Worm (Caenorhabditis elegans) whole organism, late embryonic: ENCODE data around the gene bnc-1.

Experiments used
- C38D4.7 ChIP-seq: fragments of 200-800 bp; sonication (Bioruptor generic); optimal IDR thresholded peaks from 2 replicates; lab custom pipeline; 2018; ENCODE audit warnings: mild to moderate bottlenecking, missing genetic modification characterization, moderate library complexity, missing compliant biosample characterization
- F13H6.1 ChIP-seq: sonication (generic microtip); optimal IDR thresholded peaks from 2 replicates; lab custom pipeline; 2016; ENCODE audit warnings: missing genetic modification characterization, missing compliant biosample characterization
- K02D7.2 ChIP-seq: sonication (generic microtip); optimal IDR thresholded peaks from 2 replicates; lab custom pipeline; 2017; ENCODE audit warnings: mild to moderate bottlenecking, missing genetic modification characterization, missing compliant biosample characterization
- K09A11.1 ChIP-seq: sonication (generic microtip); optimal IDR thresholded peaks from 2 replicates; lab custom pipeline; 2017; ENCODE audit warnings: antibody characterized with exemption, mild to moderate bottlenecking, missing genetic modification characterization, missing compliant biosample characterization; ENCODE audit not compliant: insufficient read depth
- T23F11.4 ChIP-seq: fragments of 200-800 bp; sonication (Bioruptor generic); optimal IDR thresholded peaks from 2 replicates; lab custom pipeline; 2018; ENCODE audit warnings: mild to moderate bottlenecking, missing genetic modification characterization, missing compliant biosample characterization
- Y22D7AL.16 ChIP-seq: sonication (generic microtip); optimal IDR thresholded peaks from 2 replicates; lab custom pipeline; 2016; ENCODE audit warnings: missing genetic modification characterization, missing compliant biosample characterization
- ahr-1 ChIP-seq: sonication (generic microtip); optimal IDR thresholded peaks from 2 replicates; lab custom pipeline; 2016; ENCODE audit warnings: missing genetic modification characterization, missing compliant biosample characterization
- ama-1 ChIP-seq: fragments of 150-350 bp; optimal IDR thresholded peaks from 2 replicates; lab custom pipeline; 2014
- ceh-14 ChIP-seq: sonication (generic microtip); optimal IDR thresholded peaks from 2 replicates; lab custom pipeline; 2016; ENCODE audit warnings: missing genotype, missing genetic modification characterization, missing compliant biosample characterization
- ceh-2 ChIP-seq: sonication (generic microtip); optimal IDR thresholded peaks from 2 replicates; lab custom pipeline; 2016; ENCODE audit warnings: missing genotype, missing genetic modification characterization, missing compliant biosample characterization
- ceh-22 ChIP-seq: sonication (generic microtip); optimal IDR thresholded peaks from 2 replicates; lab custom pipeline; 2017; ENCODE audit warnings: missing biosample characterization, missing genetic modification characterization
- ceh-24 ChIP-seq: sonication (generic microtip); optimal IDR thresholded peaks from 2 replicates; lab custom pipeline; 2016; ENCODE audit warnings: mild to moderate bottlenecking, missing genetic modification characterization, missing compliant biosample characterization
- ceh-30 ChIP-seq: fragments of 150-350 bp; optimal IDR thresholded peaks from 2 replicates; lab custom pipeline; 2014; ENCODE audit warnings: missing biosample characterization, missing genetic modification characterization
- ceh-31 ChIP-seq: sonication (generic microtip); optimal IDR thresholded peaks from 2 replicates; lab custom pipeline; 2016; ENCODE audit warnings: missing genetic modification characterization, missing compliant biosample characterization
- ceh-34 ChIP-seq: sonication (generic microtip); optimal IDR thresholded peaks from 2 replicates; lab custom pipeline; 2016; ENCODE audit warnings: mild to moderate bottlenecking, missing genetic modification characterization, missing compliant biosample characterization
- ceh-9 ChIP-seq: sonication (generic microtip); optimal IDR thresholded peaks from 2 replicates; lab custom pipeline; 2016; ENCODE audit warnings: mild to moderate bottlenecking, missing genetic modification characterization, inconsistent platforms, missing compliant biosample characterization
- dmd-4 ChIP-seq: sonication (generic microtip); optimal IDR thresholded peaks from 2 replicates; lab custom pipeline; 2016; ENCODE audit warnings: borderline replicate concordance, missing genetic modification characterization, missing compliant biosample characterization
- dve-1 ChIP-seq: sonication (generic microtip); optimal IDR thresholded peaks from 2 replicates; lab custom pipeline; 2017; ENCODE audit warnings: antibody characterized with exemption, mild to moderate bottlenecking, missing genetic modification characterization, missing compliant biosample characterization
- elt-2 ChIP-seq: sonication (generic microtip); optimal IDR thresholded peaks from 2 replicates; lab custom pipeline; 2016; ENCODE audit warnings: missing genetic modification reagents, missing genetic modification characterization, missing compliant biosample characterization
- eyg-1 ChIP-seq: sonication (generic microtip); optimal IDR thresholded peaks from 2 replicates; lab custom pipeline; 2016; ENCODE audit warnings: missing genotype, missing genetic modification characterization, missing compliant biosample characterization
- fkh-6 ChIP-seq: sonication (generic microtip); optimal IDR thresholded peaks from 2 replicates; lab custom pipeline; 2016; ENCODE audit warnings: missing genetic modification characterization, missing compliant biosample characterization
- hlh-30 ChIP-seq: sonication (generic microtip); optimal IDR thresholded peaks from 2 replicates; lab custom pipeline; 2017; ENCODE audit warnings: antibody characterized with exemption, missing genetic modification characterization, missing compliant biosample characterization; ENCODE audit not compliant: insufficient read depth
- hlh-8 ChIP-seq: sonication (generic microtip); optimal IDR thresholded peaks from 2 replicates; lab custom pipeline; 2016; ENCODE audit warnings: missing genotype, missing genetic modification characterization, missing compliant biosample characterization
- lin-11 ChIP-seq: fragments of 200-800 bp; sonication (Bioruptor generic); optimal IDR thresholded peaks from 2 replicates; lab custom pipeline; 2018; ENCODE audit warnings: mild to moderate bottlenecking, missing genetic modification characterization, missing compliant biosample characterization
- madf-2 ChIP-seq: sonication (generic microtip); optimal IDR thresholded peaks from 2 replicates; lab custom pipeline; 2017; ENCODE audit warnings: missing genetic modification characterization, missing compliant biosample characterization
- nfya-1 ChIP-seq: sonication (generic microtip); optimal IDR thresholded peaks from 2 replicates; lab custom pipeline; 2017; ENCODE audit warnings: missing genetic modification characterization, mild to moderate bottlenecking, missing compliant biosample characterization, antibody characterized with exemption, moderate library complexity
- nhr-232 ChIP-seq: sonication (generic microtip); optimal IDR thresholded peaks from 2 replicates; lab custom pipeline; 2016; ENCODE audit warnings: missing genetic modification characterization, missing compliant biosample characterization
- npax-4 ChIP-seq: sonication (generic microtip); optimal IDR thresholded peaks from 2 replicates; lab custom pipeline; 2016; ENCODE audit warnings: missing genetic modification characterization, missing compliant biosample characterization
- pax-1 ChIP-seq: fragments of 150-350 bp; optimal IDR thresholded peaks from 2 replicates; lab custom pipeline; 2014; ENCODE audit warnings: missing biosample characterization, missing genetic modification characterization
- pqm-1 ChIP-seq: sonication (generic microtip); optimal IDR thresholded peaks from 2 replicates; lab custom pipeline; 2016; ENCODE audit warnings: missing genetic modification characterization, missing compliant biosample characterization
- pros-1 ChIP-seq: fragments of 150-350 bp; optimal IDR thresholded peaks from 2 replicates; lab custom pipeline; 2014; ENCODE audit warnings: missing biosample characterization, missing genetic modification reagents, missing genetic modification characterization
- rnt-1 ChIP-seq: sonication (generic microtip); optimal IDR thresholded peaks from 2 replicates; lab custom pipeline; 2016; ENCODE audit warnings: missing genetic modification characterization, missing compliant biosample characterization
- sox-2 ChIP-seq: fragments of 200-800 bp; sonication (Bioruptor generic); IDR thresholded peaks from 2 replicates; pipeline ENCODE4 v1.3.6; 2022; ENCODE audit warnings: missing genetic modification reagents, missing genetic modification characterization, missing compliant biosample characterization
- tbx-7 ChIP-seq: sonication (generic microtip); optimal IDR thresholded peaks from 2 replicates; lab custom pipeline; 2016; ENCODE audit warnings: missing genotype, missing genetic modification characterization, missing compliant biosample characterization
- ttx-3 ChIP-seq: sonication (generic microtip); optimal IDR thresholded peaks from 2 replicates; lab custom pipeline; 2016; ENCODE audit warnings: missing genetic modification reagents, missing genetic modification characterization, missing compliant biosample characterization
- unc-3 ChIP-seq, 2 experiments: fragments of 200-800 bp in 1 of 2; sonication (Bioruptor generic) in 1 of 2; sonication (generic microtip) in 1 of 2; conservative IDR thresholded peaks in 1 of 2; optimal IDR thresholded peaks in 1 of 2; 2 replicates each; pipeline versions ENCODE4 v1.3.6 to Lab custom; 2016 to 2022; ENCODE audit warnings: missing compliant biosample characterization in 2 of 2, missing genetic modification characterization in 2 of 2, missing genetic modification reagents in 1 of 2
- unc-42 ChIP-seq: sonication (generic microtip); optimal IDR thresholded peaks from 2 replicates; lab custom pipeline; 2016; ENCODE audit warnings: missing genotype, missing genetic modification characterization, missing compliant biosample characterization
- unc-86 ChIP-seq: sonication (generic microtip); optimal IDR thresholded peaks from 2 replicates; lab custom pipeline; 2016; ENCODE audit warnings: missing genetic modification characterization, missing compliant biosample characterization

bnc-1 gene

ce11 chrV:12276946-12277345, at the start of gene bnc-1:
TSS of gene bnc-1 (minus strand) at chrV:12277046.
- TF ChIP-seq ceh-24 (tag; lab: Kevin White, UChicago) (no peak), hlh-8 (tag; lab: Kevin White, UChicago) (no peak), C38D4.7 (GFP tag; lab: Kevin White, UChicago) (no peak), K09A11.1 (tag; lab: Kevin White, UChicago) (no peak), npax-4 (no peak), ceh-14 (no peak), lin-11 (tag; lab: Kevin White, UChicago) (no peak), hlh-30 (tag; lab: Kevin White, UChicago) (no peak), ceh-22 (no peak), nfya-1 (tag; lab: Kevin White, UChicago) (no peak), T23F11.4 (no peak), unc-42 (tag; lab: Kevin White, UChicago) (no peak), fkh-6 (tag; lab: Kevin White, UChicago) (no peak), pax-1 (no peak), F13H6.1 (no peak), ceh-2 (no peak), dve-1 (tag; lab: Kevin White, UChicago) (no peak), nhr-232 (tag; lab: Kevin White, UChicago) (no peak), dmd-4 (no peak), tbx-7 (tag; lab: Kevin White, UChicago) (no peak)
- TF ChIP-seq, all 69 proteins: peak for 0

ce11 chrV:12326638-12327037, 49.8 kb upstream of the bnc-1 start:
- TF ChIP-seq hlh-8 (tag; lab: Kevin White, UChicago) (no peak), pqm-1 (tag; lab: Kevin White, UChicago) (no peak), ceh-22 (no peak), ceh-30 (tag; lab: Kevin White, UChicago) (no peak), ttx-3 (tag; lab: Kevin White, UChicago) (no peak), rnt-1 (no peak), K02D7.2 (no peak), ahr-1 (tag; lab: Kevin White, UChicago) (no peak), ceh-31 (tag; lab: Kevin White, UChicago) (no peak), lin-11 (tag; lab: Kevin White, UChicago) (no peak), ama-1 (lab: Kevin White, UChicago) (no peak), fkh-6 (tag; lab: Kevin White, UChicago) (no peak), eyg-1 (no peak), unc-42 (tag; lab: Kevin White, UChicago) (no peak), madf-2 (tag; lab: Kevin White, UChicago) (no peak), sox-2 (GFP tag; lab: Robert Waterston, UW) (no peak), Y22D7AL.16 (no peak), unc-3 (GFP tag; conservative IDR thresholded peaks at IDR 0.05; lab: Robert Waterston, UW) (no peak), unc-3 (tag; optimal IDR thresholded peaks at IDR 0.05; lab: Kevin White, UChicago) (no peak)

- TF ChIP-seq ceh-9 (no peak), ceh-34 (no peak), elt-2 (tag; lab: Kevin White, UChicago) (no peak), unc-86 (tag; lab: Kevin White, UChicago) (no peak), ceh-22 (no peak), pros-1 (tag; lab: Kevin White, UChicago) (no peak)
- TF ChIP-seq, all 69 proteins: peak for 0
Measured at ce11 chrV:12320274-12320839, 43.5 kb upstream of the bnc-1 start.
